Fruit fly (Drosophila melanogaster) whole organism, embryonic: ENCODE measurements around the gene cpb.

Experiments used
- CG6791 ChIP-seq: fragments of 200-800 bp; sonication (Bioruptor generic); IDR thresholded peaks from 3 replicates; pipeline ENCODE4 v1.3.6; 2022; ENCODE audit warnings: missing biosample characterization, missing genetic modification characterization; ENCODE audit not compliant: partially characterized antibody
- H15 ChIP-seq: fragments of 200-800 bp; sonication (Bioruptor generic); IDR thresholded peaks from 3 replicates; pipeline ENCODE4 v1.3.6; 2022; ENCODE audit warnings: missing biosample characterization, missing genetic modification characterization
- Oaz ChIP-seq: fragments of 200-800 bp; sonication (Bioruptor generic); IDR thresholded peaks from 2 replicates; pipeline ENCODE4 v1.3.6; 2022; ENCODE audit warnings: missing biosample characterization, missing genetic modification characterization
- ato ChIP-seq: fragments of 200-800 bp; sonication (Bioruptor generic); IDR thresholded peaks from 2 replicates; pipeline ENCODE4 v1.3.6; 2022; ENCODE audit warnings: missing biosample characterization, missing genetic modification characterization; ENCODE audit not compliant: partially characterized antibody
- dmrt11E ChIP-seq: fragments of 200-800 bp; sonication (Bioruptor generic); optimal IDR thresholded peaks from 3 replicates; lab custom pipeline; 2018; ENCODE audit warnings: missing biosample characterization, mild to moderate bottlenecking, missing genetic modification characterization, moderate library complexity

The cpb gene

dm6 chr2L:1756351-1756750 is 51.6 kb downstream of the cpb start, which contains the start of gene Gr22f:
TSS of gene Gr22f (minus strand) at chr2L:1756451.
- TF ChIP-seq CG6791 (GFP tag; lab: Robert Waterston, UW) = no peak
- TF ChIP-seq Oaz = no peak
- TF ChIP-seq dmrt11E (tag; lab: Kevin White, UChicago) = no peak
- TF ChIP-seq H15 (GFP tag; lab: Robert Waterston, UW) = no peak
- no peak for TF ChIP-seq ato
